Worm (Caenorhabditis elegans) whole organism, L2 larva: Measurements from ENCODE around the gene F54D5.24.

Experiments used
- ceh-82 ChIP-seq: fragments of 150-350 bp; optimal IDR thresholded peaks from 2 replicates; lab custom pipeline; 2014; ENCODE audit warnings: missing biosample characterization, missing genetic modification characterization
- lin-11 ChIP-seq: fragments of 150-350 bp; sonication (generic microtip); optimal IDR thresholded peaks from 2 replicates; lab custom pipeline; 2014; ENCODE audit warnings: missing biosample characterization, missing genetic modification characterization, inconsistent platforms, mixed read lengths
- nhr-6 ChIP-seq: fragments of 150-350 bp; optimal IDR thresholded peaks from 2 replicates; lab custom pipeline; 2014; ENCODE audit warnings: missing biosample characterization, missing genetic modification characterization
- nhr-77 ChIP-seq: fragments of 150-350 bp; optimal IDR thresholded peaks from 2 replicates; lab custom pipeline; 2014; ENCODE audit warnings: missing biosample characterization, missing genetic modification characterization
- snpc-4 ChIP-seq: fragments of 150-350 bp; optimal IDR thresholded peaks from 2 replicates; lab custom pipeline; 2014; ENCODE audit warnings: missing biosample characterization, missing genetic modification characterization

DNA sequence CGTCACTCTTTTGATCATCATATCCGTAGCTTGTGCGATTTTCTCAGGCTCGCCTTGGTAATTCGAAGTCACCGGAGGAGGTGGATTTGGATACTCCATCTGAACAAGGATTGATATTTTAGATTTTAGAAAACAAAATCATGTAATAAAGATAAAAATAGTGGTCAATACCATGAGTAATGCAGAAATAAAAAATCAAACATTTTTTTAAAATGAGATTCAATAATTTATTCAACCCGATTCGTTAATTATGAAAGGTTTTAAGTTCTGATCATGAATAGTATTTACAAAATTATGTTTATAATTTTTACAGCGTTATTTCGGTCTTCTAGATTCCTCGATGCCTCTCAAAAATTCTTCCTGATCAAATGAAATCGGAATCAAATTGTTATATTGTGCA is 22.0 kb upstream of the F54D5.24 start, which contains the start of gene mdt-8:
- TF ChIP-seq ceh-82: no peak
- no peak for TF ChIP-seq snpc-4
- no peak for TF ChIP-seq nhr-6 (tag; lab: Kevin White, UChicago)
- TF ChIP-seq lin-11 (tag; lab: Kevin White, UChicago): no peak
- TF ChIP-seq nhr-77 (tag; lab: Kevin White, UChicago): no peak
